Worm (Caenorhabditis elegans): Measurements from ENCODE around the gene C49C3.9.

C49C3.9 gene

DNA sequence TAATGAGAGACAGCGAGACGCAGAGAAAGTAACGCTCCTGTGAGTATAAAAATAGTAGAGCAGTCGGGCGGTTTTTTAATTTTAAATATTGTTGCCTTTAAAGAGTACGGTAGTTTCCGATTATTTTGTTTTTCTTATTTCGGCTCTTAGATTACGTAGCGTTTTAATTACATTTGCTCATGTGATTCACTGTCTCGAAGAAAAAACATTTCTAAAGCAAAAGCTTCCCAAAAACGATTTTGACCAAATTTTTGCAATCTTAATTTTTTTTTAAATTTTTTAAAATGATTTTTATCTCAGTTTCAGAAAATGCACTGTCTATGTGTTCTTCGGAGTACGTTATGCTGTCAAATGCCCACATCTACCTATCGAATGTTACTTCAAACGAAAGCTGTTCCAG lies 34.0 kb upstream of the C49C3.9 start, which contains the start of gene haf-1:
haf-1 (plus strand) TSS at position 301 of the 400 bp plus-strand sequence.
- TF ChIP-seq flh-1 (GFP tag; optimal IDR thresholded peaks at IDR 0.05) (no peak), pha-4 (tag; optimal IDR thresholded peaks at IDR 0.05) (no peak), tbx-8 (GFP tag; optimal IDR thresholded peaks at IDR 0.05) (no peak), ces-1 (GFP tag; optimal IDR thresholded peaks at IDR 0.05) (no peak), ceh-43 (GFP tag; optimal IDR thresholded peaks at IDR 0.05) (no peak), mep-1 (tag; optimal IDR thresholded peaks at IDR 0.05) (no peak), unc-62 (GFP tag; optimal IDR thresholded peaks at IDR 0.05) (no peak), lin-13 (tag; optimal IDR thresholded peaks at IDR 0.05) (no peak), cnd-1 (tag; optimal IDR thresholded peaks at IDR 0.05) (no peak), ceh-39 (tag; optimal IDR thresholded peaks at IDR 0.05) (no peak), lin-32 (GFP tag; optimal IDR thresholded peaks at IDR 0.05) (no peak), nhr-76 (tag; optimal IDR thresholded peaks at IDR 0.05) (no peak), M03D4.4 (tag; optimal IDR thresholded peaks at IDR 0.05) (no peak), nhr-237 (tag; optimal IDR thresholded peaks at IDR 0.05) (no peak), drap-1 (GFP tag; optimal IDR thresholded peaks at IDR 0.05) (no peak), nhr-2 (tag; optimal IDR thresholded peaks at IDR 0.05) (no peak), ztf-11 (tag; optimal IDR thresholded peaks at IDR 0.05) (no peak), elt-1 (tag; optimal IDR thresholded peaks at IDR 0.05; ENCODE audit: borderline replicate concordance, insufficient read depth) (no peak), lsy-2 (tag; optimal IDR thresholded peaks at IDR 0.05) (no peak)

DNA sequence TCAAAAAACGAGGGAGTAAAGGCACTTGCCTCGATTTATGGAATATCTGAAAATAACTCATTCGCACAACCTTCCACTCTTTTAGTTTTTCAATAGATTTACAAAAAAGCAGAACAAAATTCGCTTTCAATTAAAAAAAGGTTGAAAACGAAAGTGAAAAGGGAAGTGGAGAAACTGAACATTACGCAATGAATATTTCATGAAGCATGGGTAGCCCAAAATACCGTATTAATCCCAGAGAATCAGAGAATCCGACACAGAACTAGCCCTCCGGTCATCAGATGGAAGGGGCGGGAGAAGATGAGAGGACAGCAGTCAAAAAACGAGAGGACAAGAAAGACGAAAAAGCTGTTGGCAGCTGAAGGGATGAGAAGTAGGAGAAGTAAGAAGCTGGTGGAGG lies 29.4 kb upstream of the C49C3.9 start, which contains the start of gene C30H6.5:
C30H6.5 (plus strand) TSS at position 301 of the 400 bp plus-strand sequence.
- TF ChIP-seq lin-13 (tag; optimal IDR thresholded peaks at IDR 0.05) (no peak), zip-8 (tag; optimal IDR thresholded peaks at IDR 0.05) (peak; percentile 7)

DNA sequence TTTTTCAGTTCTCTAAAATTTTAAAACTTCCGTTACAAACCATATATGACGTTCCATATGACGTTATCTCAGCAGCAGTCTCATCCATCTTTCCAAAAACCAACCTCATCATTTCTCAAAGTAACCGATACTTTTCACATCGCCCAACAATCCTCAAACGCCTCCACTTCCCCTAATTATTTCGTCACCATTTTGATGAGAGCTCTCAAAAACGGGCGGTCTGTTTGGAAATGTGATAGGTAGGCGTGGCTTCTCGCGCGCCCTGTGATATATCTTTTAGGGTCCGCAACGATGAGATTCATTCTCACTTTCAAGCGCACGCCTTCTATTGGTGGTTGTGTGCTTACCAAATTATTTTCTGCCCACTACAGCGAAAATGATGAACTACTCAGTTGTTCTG lies 26.2 kb upstream of the C49C3.9 start, which contains the start of gene trh-1:
trh-1 (plus strand) TSS at position 301 of the 400 bp plus-strand sequence.
- TF ChIP-seq nhr-12 (tag; optimal IDR thresholded peaks at IDR 0.05): no peak

DNA sequence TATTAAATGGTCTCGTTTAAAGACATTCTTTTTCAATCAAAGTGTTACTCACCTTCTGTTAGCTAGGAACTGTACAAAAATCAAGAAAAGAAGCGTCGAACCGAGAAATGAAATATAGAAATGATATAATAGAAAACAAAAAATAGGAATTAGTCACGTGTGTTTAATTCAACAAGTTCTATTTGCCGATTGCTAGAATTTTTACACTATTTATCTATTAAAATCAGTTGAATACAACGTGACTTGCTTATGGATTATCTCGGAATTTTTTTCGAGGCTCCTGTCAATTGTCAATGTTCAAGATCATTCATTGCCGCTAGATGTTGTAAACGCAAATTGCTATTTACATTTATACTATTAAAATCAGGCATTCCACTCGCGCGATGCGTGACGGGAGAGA lies 25.2 kb upstream of the C49C3.9 start, which contains the start of gene zipt-17:
zipt-17 (minus strand) TSS at position 101 of the 400 bp plus-strand sequence.
- TF ChIP-seq pha-4 (tag; optimal IDR thresholded peaks at IDR 0.05) (no peak), nhr-76 (tag; optimal IDR thresholded peaks at IDR 0.05) (no peak)

DNA sequence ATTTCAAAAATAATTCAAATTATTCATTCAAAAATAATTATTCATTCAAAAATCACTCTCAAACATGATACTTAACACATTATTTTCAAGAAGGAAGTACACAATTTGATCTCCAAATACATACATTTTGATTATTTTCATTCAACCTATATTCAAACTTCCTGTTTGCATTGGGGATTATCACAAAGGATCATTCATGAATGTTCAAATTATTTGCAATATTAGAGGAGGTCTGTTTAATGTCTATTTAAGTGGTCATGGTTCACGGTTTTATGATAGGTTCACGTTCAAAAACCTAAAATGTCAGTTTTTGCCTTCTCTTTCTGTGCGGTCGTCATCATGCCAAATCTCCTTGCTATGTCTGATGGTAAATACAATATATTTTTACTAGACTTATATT lies 19.0 kb upstream of the C49C3.9 start, which contains the start of gene clec-202:
clec-202 (plus strand) TSS at position 301 of the 400 bp plus-strand sequence.
- TF ChIP-seq mep-1 (tag; optimal IDR thresholded peaks at IDR 0.05) (no peak), ceh-39 (tag; optimal IDR thresholded peaks at IDR 0.05) (no peak), lsy-2 (tag; optimal IDR thresholded peaks at IDR 0.05) (no peak), mab-5 (tag; optimal IDR thresholded peaks at IDR 0.05) (no peak), pha-4 (tag; optimal IDR thresholded peaks at IDR 0.05) (no peak), hlh-1 (tag; optimal IDR thresholded peaks at IDR 0.05) (no peak), lin-13 (tag; optimal IDR thresholded peaks at IDR 0.05) (no peak), nhr-12 (tag; optimal IDR thresholded peaks at IDR 0.05) (no peak), nhr-28 (tag; optimal IDR thresholded peaks at IDR 0.05) (no peak), sem-2 (GFP tag; optimal IDR thresholded peaks at IDR 0.05) (no peak), unc-62 (GFP tag; optimal IDR thresholded peaks at IDR 0.05) (no peak), nhr-2 (tag; optimal IDR thresholded peaks at IDR 0.05) (no peak)

DNA sequence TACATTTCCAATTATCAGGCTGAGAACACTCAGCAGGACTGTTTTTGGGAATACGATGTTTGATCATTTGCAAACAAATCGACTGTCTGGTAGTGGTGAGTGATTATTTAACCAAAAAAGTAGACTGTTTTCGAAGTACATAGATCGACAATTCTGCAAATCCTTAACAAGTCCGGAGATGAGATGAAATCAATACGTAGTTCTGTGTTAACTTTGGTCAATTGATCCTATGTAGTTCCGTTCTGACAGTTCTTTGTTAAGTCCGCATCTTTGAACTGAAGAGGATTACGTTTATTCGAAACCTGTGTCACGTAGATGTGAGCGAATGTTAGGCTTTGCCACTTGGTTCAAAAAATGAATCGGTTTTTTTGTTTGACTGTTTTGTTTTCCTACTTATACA lies 9.5 kb upstream of the C49C3.9 start, which contains the start of gene clec-199:
clec-199 (plus strand) TSS at position 301 of the 400 bp plus-strand sequence.
- TF ChIP-seq unc-39 (tag; optimal IDR thresholded peaks at IDR 0.05) (no peak), mls-2 (tag; optimal IDR thresholded peaks at IDR 0.05) (no peak), mep-1 (tag; optimal IDR thresholded peaks at IDR 0.05) (no peak), flh-1 (GFP tag; optimal IDR thresholded peaks at IDR 0.05) (no peak)

DNA sequence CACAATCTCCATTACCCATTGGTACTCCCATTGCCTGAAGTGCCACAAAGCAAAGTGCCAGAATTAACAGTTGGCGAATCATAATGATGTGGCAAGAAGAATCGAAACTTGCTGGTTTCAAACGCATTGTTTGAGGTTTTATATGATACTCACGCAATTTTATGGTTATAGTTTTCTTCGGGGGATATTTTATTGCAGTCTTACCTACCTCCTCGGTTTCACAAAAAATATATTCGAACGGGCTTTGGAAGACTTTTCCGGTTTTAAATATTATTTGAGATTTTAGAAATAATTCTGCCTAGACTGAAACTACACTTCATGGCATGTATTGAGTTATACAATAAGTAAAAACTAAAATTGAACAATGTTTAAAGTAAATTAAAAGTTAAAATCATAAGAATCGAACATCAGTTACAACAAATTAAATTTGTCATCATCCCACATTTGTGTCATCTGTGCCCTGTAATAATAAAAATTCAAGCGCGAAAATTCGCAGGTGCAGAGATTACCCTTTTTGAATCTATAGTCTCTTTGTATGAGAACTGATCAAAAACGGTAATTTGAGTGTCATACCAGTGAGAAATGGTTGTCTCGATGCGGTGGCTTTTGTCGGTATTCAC lies 4.6 kb upstream of the C49C3.9 start, which contains the start of the genes clec-197 and clec-198:
clec-197 (minus strand) TSS at position 101 of the 620 bp plus-strand sequence.
clec-198 (plus strand) TSS at position 570 of the 620 bp plus-strand sequence.
- TF ChIP-seq ceh-39 (tag; optimal IDR thresholded peaks at IDR 0.05) (no peak), cnd-1 (tag; optimal IDR thresholded peaks at IDR 0.05) (no peak), ztf-11 (tag; optimal IDR thresholded peaks at IDR 0.05) (no peak), tbx-8 (GFP tag; optimal IDR thresholded peaks at IDR 0.05) (no peak), nhr-2 (tag; optimal IDR thresholded peaks at IDR 0.05) (no peak), sptf-1 (tag; optimal IDR thresholded peaks at IDR 0.05) (no peak), drap-1 (GFP tag; optimal IDR thresholded peaks at IDR 0.05) (no peak), unc-120 (tag; optimal IDR thresholded peaks at IDR 0.05; ENCODE audit: poor library complexity, severe bottlenecking) (no peak), elt-3 (tag; optimal IDR thresholded peaks at IDR 0.05) (no peak), blmp-1 (tag; optimal IDR thresholded peaks at IDR 0.05) (no peak), nhr-76 (tag; optimal IDR thresholded peaks at IDR 0.05) (no peak), bed-3 (GFP tag; optimal IDR thresholded peaks at IDR 0.05) (no peak), elt-1 (tag; optimal IDR thresholded peaks at IDR 0.05; ENCODE audit: borderline replicate concordance, insufficient read depth) (no peak)

Measured in whole organism, mixed stage, embryonic.